Fruit fly (Drosophila melanogaster) whole organism, embryonic: ENCODE data around the gene Bsg.

ENCODE experiments used
- CG10431 ChIP-seq: fragments of 200-800 bp; sonication (Bioruptor generic); optimal IDR thresholded peaks from 3 replicates; lab custom pipeline; 2018; ENCODE audit warnings: missing biosample characterization, mild to moderate bottlenecking, missing genetic modification characterization
- CG10543 ChIP-seq: fragments of 200-800 bp; sonication (Bioruptor generic); optimal IDR thresholded peaks from 3 replicates; lab custom pipeline; 2017; ENCODE audit warnings: missing biosample characterization, mild to moderate bottlenecking, missing genetic modification characterization, moderate library complexity
- CG11398 ChIP-seq: fragments of 200-800 bp; sonication (Bioruptor generic); optimal IDR thresholded peaks from 2 replicates; lab custom pipeline; 2016; ENCODE audit warnings: missing biosample characterization, missing genetic modification characterization
- CG11560 ChIP-seq: fragments of 200-800 bp; sonication (Bioruptor generic); IDR thresholded peaks from 3 replicates; pipeline ENCODE4 v1.3.6; 2022; ENCODE audit warnings: missing biosample characterization, missing genetic modification characterization
- CG11696 ChIP-seq: fragments of 200-800 bp; sonication (Bioruptor generic); IDR thresholded peaks from 2 replicates; pipeline ENCODE4 v1.3.6; 2022; ENCODE audit warnings: missing biosample characterization, missing genetic modification characterization
- CG12104 ChIP-seq: fragments of 200-800 bp; sonication (Bioruptor generic); optimal IDR thresholded peaks from 3 replicates; lab custom pipeline; 2016; ENCODE audit warnings: missing biosample characterization, missing genetic modification characterization
- CG12299 ChIP-seq: fragments of 200-800 bp; sonication (Bioruptor generic); optimal IDR thresholded peaks from 2 replicates; lab custom pipeline; 2018; ENCODE audit warnings: missing biosample characterization, mild to moderate bottlenecking, missing genetic modification characterization
- CG13775 ChIP-seq: fragments of 200-800 bp; sonication (Bioruptor generic); optimal IDR thresholded peaks from 3 replicates; lab custom pipeline; 2017; ENCODE audit warnings: missing biosample characterization, mild to moderate bottlenecking, missing genetic modification characterization
- CG14667 ChIP-seq: fragments of 200-800 bp; sonication (Bioruptor generic); IDR thresholded peaks from 2 replicates; pipeline ENCODE4 v1.3.6; 2022; ENCODE audit warnings: missing biosample characterization, missing genetic modification characterization
- CG15514 ChIP-seq: fragments of 200-800 bp; sonication (Bioruptor generic); optimal IDR thresholded peaks from 3 replicates; lab custom pipeline; 2017; ENCODE audit warnings: missing biosample characterization, missing genetic modification characterization, mild to moderate bottlenecking, moderate library complexity, missing genetic modification reagents
- CG17802 ChIP-seq: fragments of 200-800 bp; sonication (Bioruptor generic); optimal IDR thresholded peaks from 2 replicates; lab custom pipeline; 2018; ENCODE audit warnings: missing biosample characterization, mild to moderate bottlenecking, missing genetic modification characterization, moderate library complexity
- CG3847 ChIP-seq: fragments of 200-800 bp; sonication (Bioruptor generic); IDR thresholded peaks from 2 replicates; pipeline ENCODE4 v1.3.6; 2022; ENCODE audit warnings: missing biosample characterization, missing genetic modification characterization
- CG3995 ChIP-seq: fragments of 200-800 bp; sonication (Bioruptor generic); optimal IDR thresholded peaks from 3 replicates; lab custom pipeline; 2016; ENCODE audit warnings: missing biosample characterization, missing genetic modification characterization
- CG4404 ChIP-seq: fragments of 200-800 bp; sonication (Bioruptor generic); IDR thresholded peaks from 2 replicates; pipeline ENCODE4 v1.3.6; 2022; ENCODE audit warnings: missing biosample characterization, missing genetic modification characterization
- CG6765 ChIP-seq: fragments of 200-800 bp; sonication (Bioruptor generic); optimal IDR thresholded peaks from 3 replicates; lab custom pipeline; 2017; ENCODE audit warnings: missing biosample characterization, mild to moderate bottlenecking, missing genetic modification characterization
- CG7839 ChIP-seq: fragments of 200-800 bp; sonication (Bioruptor generic); optimal IDR thresholded peaks from 3 replicates; lab custom pipeline; 2018; ENCODE audit warnings: missing biosample characterization, mild to moderate bottlenecking, missing genetic modification characterization, moderate library complexity
- CG8290 ChIP-seq, 3 experiments: fragments of 200-800 bp; sonication (Bioruptor generic); optimal IDR thresholded peaks; 2 replicates each; lab custom pipeline; 2016 to 2019; ENCODE audit warnings: missing biosample characterization in 3 of 3, missing genetic modification characterization in 3 of 3, mild to moderate bottlenecking in 2 of 3, moderate library complexity in 1 of 3
- CG8359 ChIP-seq: fragments of 200-800 bp; sonication (Bioruptor generic); optimal IDR thresholded peaks from 2 replicates; lab custom pipeline; 2017; ENCODE audit warnings: missing biosample characterization, mild to moderate bottlenecking, missing genetic modification characterization, borderline replicate concordance
- CG8765 ChIP-seq: fragments of 200-800 bp; sonication (Bioruptor generic); IDR thresholded peaks from 2 replicates; pipeline ENCODE4 v1.3.6; 2022; ENCODE audit warnings: missing biosample characterization, missing genetic modification characterization
- CG9797 ChIP-seq: fragments of 200-800 bp; sonication (Bioruptor generic); optimal IDR thresholded peaks from 3 replicates; lab custom pipeline; 2018; ENCODE audit warnings: missing biosample characterization, mild to moderate bottlenecking, missing genetic modification characterization
- D ChIP-seq, 2 experiments: fragments of 200-800 bp in 1 of 2; fragments of >200 bp in 1 of 2; sonication (Bioruptor generic) in 1 of 2; optimal IDR thresholded peaks; 2 replicates in 1 of 2; 3 replicates in 1 of 2; lab custom pipeline; 2017; ENCODE audit warnings: mild to moderate bottlenecking in 1 of 2, missing biosample characterization in 1 of 2, missing genetic modification characterization in 1 of 2, missing genetic modification reagents in 1 of 2
- Dbx ChIP-seq: fragments of 200-800 bp; sonication (Bioruptor generic); IDR thresholded peaks from 3 replicates; pipeline ENCODE4 v1.3.6; 2022; ENCODE audit warnings: missing biosample characterization, missing genetic modification characterization
- Dip2 ChIP-seq: fragments of 200-800 bp; sonication (Bioruptor generic); IDR thresholded peaks from 2 replicates; pipeline ENCODE4 v1.3.6; 2022; ENCODE audit warnings: missing biosample characterization, missing genetic modification characterization
- Ets65A ChIP-seq: fragments of 200-800 bp; sonication (Bioruptor generic); peaks from one replicate; lab custom pipeline; 2016; ENCODE audit warnings: missing biosample characterization, missing genetic modification characterization
- Ets97D ChIP-seq: fragments of 200-800 bp; sonication (Bioruptor generic); optimal IDR thresholded peaks from 3 replicates; lab custom pipeline; 2016; ENCODE audit warnings: missing biosample characterization, missing genetic modification characterization
- H2.0 ChIP-seq: fragments of 200-800 bp; sonication (Bioruptor generic); IDR thresholded peaks from 2 replicates; pipeline ENCODE4 v1.3.6; 2022; ENCODE audit warnings: missing biosample characterization, missing genetic modification characterization
- HmgZ ChIP-seq: fragments of 200-800 bp; sonication (Bioruptor generic); optimal IDR thresholded peaks from 2 replicates; lab custom pipeline; 2018; ENCODE audit warnings: missing biosample characterization, mild to moderate bottlenecking, missing genetic modification characterization
- Hmx ChIP-seq: fragments of 200-800 bp; sonication (Bioruptor generic); optimal IDR thresholded peaks from 2 replicates; lab custom pipeline; 2016; ENCODE audit warnings: missing biosample characterization, missing genetic modification characterization
- NK7.1 ChIP-seq: fragments of 200-800 bp; sonication (Bioruptor generic); optimal IDR thresholded peaks from 3 replicates; lab custom pipeline; 2016; ENCODE audit warnings: missing biosample characterization, missing genetic modification characterization
- PHDP ChIP-seq: fragments of 200-800 bp; sonication (Bioruptor generic); optimal IDR thresholded peaks from 3 replicates; lab custom pipeline; 2018; ENCODE audit warnings: missing biosample characterization, mild to moderate bottlenecking, missing genetic modification characterization, moderate library complexity
- Sry-β ChIP-seq: fragments of 200-800 bp; sonication (Bioruptor generic); optimal IDR thresholded peaks from 2 replicates; lab custom pipeline; 2018; ENCODE audit warnings: missing biosample characterization, mild to moderate bottlenecking, missing genetic modification characterization, moderate library complexity
- Sry-δ ChIP-seq: fragments of 200-800 bp; sonication (Bioruptor generic); optimal IDR thresholded peaks from 2 replicates; lab custom pipeline; 2016; ENCODE audit warnings: missing biosample characterization, missing genetic modification characterization
- Taf1 ChIP-seq: fragments of 200-800 bp; sonication (Bioruptor generic); IDR thresholded peaks from 2 replicates; pipeline ENCODE4 v1.3.6; 2022; ENCODE audit warnings: missing biosample characterization, missing genetic modification characterization
- bcd ChIP-seq: fragments of 200-800 bp; sonication (Bioruptor generic); optimal IDR thresholded peaks from 2 replicates; lab custom pipeline; 2017; ENCODE audit warnings: missing biosample characterization, mild to moderate bottlenecking, missing genetic modification characterization
- cad ChIP-seq: fragments of >200 bp; optimal IDR thresholded peaks from 2 replicates; lab custom pipeline; 2017; ENCODE audit warnings: missing biosample characterization, missing genetic modification characterization
- crol ChIP-seq: fragments of 200-800 bp; sonication (Bioruptor generic); IDR thresholded peaks from 2 replicates; pipeline ENCODE4 v1.3.6; 2022; ENCODE audit warnings: missing biosample characterization, missing genetic modification characterization
- dimm ChIP-seq: fragments of 200-800 bp; sonication (Bioruptor generic); IDR thresholded peaks from 2 replicates; pipeline ENCODE4 v1.3.6; 2022; ENCODE audit warnings: missing biosample characterization, missing genetic modification characterization
- gsb ChIP-seq: fragments of 200-800 bp; sonication (Bioruptor generic); IDR thresholded peaks from 2 replicates; pipeline ENCODE4 v1.3.6; 2022; ENCODE audit warnings: missing biosample characterization, missing genetic modification characterization
- kay ChIP-seq: fragments of 200-800 bp; sonication (Bioruptor generic); optimal IDR thresholded peaks from 2 replicates; lab custom pipeline; 2016; ENCODE audit warnings: missing biosample characterization, missing genetic modification characterization
- mirr ChIP-seq: fragments of 200-800 bp; sonication (Bioruptor generic); optimal IDR thresholded peaks from 3 replicates; lab custom pipeline; 2018; ENCODE audit warnings: missing biosample characterization, mild to moderate bottlenecking, missing genetic modification characterization
- nmo ChIP-seq: fragments of 200-800 bp; sonication (Bioruptor generic); optimal IDR thresholded peaks from 2 replicates; lab custom pipeline; 2018; ENCODE audit warnings: missing biosample characterization, mild to moderate bottlenecking, missing genetic modification characterization, moderate library complexity
- pho ChIP-seq: fragments of 200-800 bp; sonication (Bioruptor generic); optimal IDR thresholded peaks from 2 replicates; lab custom pipeline; 2016; ENCODE audit warnings: missing biosample characterization, missing genetic modification characterization
- pita ChIP-seq: fragments of 200-800 bp; sonication (Bioruptor generic); optimal IDR thresholded peaks from 2 replicates; lab custom pipeline; 2017; ENCODE audit warnings: missing biosample characterization, mild to moderate bottlenecking, missing genetic modification characterization
- sd ChIP-seq: fragments of 200-800 bp; sonication (Bioruptor generic); optimal IDR thresholded peaks from 3 replicates; lab custom pipeline; 2018; ENCODE audit warnings: missing biosample characterization, mild to moderate bottlenecking, missing genetic modification characterization, moderate library complexity
- sens-2 ChIP-seq: fragments of 200-800 bp; sonication (Bioruptor generic); IDR thresholded peaks from 2 replicates; pipeline ENCODE4 v1.3.6; 2022; ENCODE audit warnings: missing biosample characterization, missing genetic modification characterization
- stwl ChIP-seq: fragments of 200-800 bp; sonication (Bioruptor generic); optimal IDR thresholded peaks from 3 replicates; lab custom pipeline; 2018; ENCODE audit warnings: missing biosample characterization, mild to moderate bottlenecking, missing genetic modification characterization, moderate library complexity
- tin ChIP-seq: fragments of 200-800 bp; sonication (Bioruptor generic); optimal IDR thresholded peaks from 3 replicates; lab custom pipeline; 2016; ENCODE audit warnings: missing biosample characterization, missing genetic modification characterization
- trem ChIP-seq: fragments of 200-800 bp; optimal IDR thresholded peaks from 3 replicates; lab custom pipeline; 2019; ENCODE audit warnings: missing biosample characterization, mild to moderate bottlenecking, missing genetic modification characterization, moderate library complexity
- usp ChIP-seq: fragments of >200 bp; optimal IDR thresholded peaks from 2 replicates; lab custom pipeline; 2017; ENCODE audit warnings: missing biosample characterization, missing genetic modification characterization
- zen ChIP-seq: fragments of 200-800 bp; sonication (Bioruptor generic); optimal IDR thresholded peaks from 3 replicates; lab custom pipeline; 2018; ENCODE audit warnings: missing biosample characterization, mild to moderate bottlenecking, missing genetic modification characterization, moderate library complexity

Gene Bsg

dm6 chr2L:8086736-8087467, 3.7 kb downstream of the Bsg start (continued):
- no peak for TF ChIP-seq Ets65A (GFP tag; lab: Kevin White, UChicago)
- no peak for TF ChIP-seq CG11398 (GFP tag; lab: Kevin White, UChicago)
- TF ChIP-seq CG3995 (GFP tag; lab: Kevin White, UChicago): no peak
- no peak for TF ChIP-seq dimm (GFP tag; lab: Robert Waterston, UW)
- TF ChIP-seq Hmx (GFP tag; lab: Kevin White, UChicago): no peak
- no peak for TF ChIP-seq CG6765 (GFP tag; lab: Kevin White, UChicago)
- TF ChIP-seq nmo (GFP tag; lab: Kevin White, UChicago): no peak
- no peak for TF ChIP-seq CG12104 (GFP tag; lab: Kevin White, UChicago)
- TF ChIP-seq pita: no peak
- no peak for TF ChIP-seq sens-2 (GFP tag; lab: Robert Waterston, UW)
- TF ChIP-seq Sry-β: peak; percentile 82
- TF ChIP-seq bcd (GFP tag; lab: Kevin White, UChicago): no peak
- TF ChIP-seq Dip2: no peak
- TF ChIP-seq CG14667 (GFP tag; lab: Robert Waterston, UW): no peak
- no peak for TF ChIP-seq CG11696 (GFP tag; lab: Robert Waterston, UW)
- TF ChIP-seq CG11560 (tag; lab: Robert Waterston, UW): no peak
- no peak for TF ChIP-seq CG13775 (GFP tag; lab: Kevin White, UChicago)
- TF ChIP-seq CG8290 (GFP tag; optimal IDR thresholded peaks at IDR 0.05; lab: Kevin White, UChicago): no peak
- peak in 1 of 2 experiments; percentile 53 for TF ChIP-seq CG8290 (tag; optimal IDR thresholded peaks at IDR 0.05; lab: Kevin White, UChicago)
- TF ChIP-seq sd (tag; lab: Kevin White, UChicago): peak; percentile 61
- TF ChIP-seq CG4404 (GFP tag; lab: Robert Waterston, UW): no peak
- TF ChIP-seq Dbx (GFP tag; lab: Robert Waterston, UW): 0 out of 3 replicates have a peak, but pooled peaks have one; percentile 5
- TF ChIP-seq stwl (tag; lab: Kevin White, UChicago): no peak
- TF ChIP-seq tin (GFP tag; lab: Kevin White, UChicago): no peak
- peak; percentile 90 for TF ChIP-seq CG10543
- no peak for TF ChIP-seq CG10431 (GFP tag; lab: Kevin White, UChicago)
- TF ChIP-seq pho (GFP tag; lab: Kevin White, UChicago): no peak
- TF ChIP-seq Taf1 (GFP tag; lab: Robert Waterston, UW): 0 out of 2 replicates have a peak, but pooled peaks have one; percentile 10
- no peak for TF ChIP-seq CG8359 (GFP tag; lab: Kevin White, UChicago)
- TF ChIP-seq NK7.1 (GFP tag; lab: Kevin White, UChicago): no peak
- TF ChIP-seq Sry-δ (GFP tag; lab: Kevin White, UChicago): no peak
- TF ChIP-seq CG3847 (GFP tag; lab: Robert Waterston, UW): 0 out of 2 replicates have a peak, but pooled peaks have one; percentile 8
- no peak for TF ChIP-seq trem
- no peak for TF ChIP-seq CG12299 (tag; lab: Kevin White, UChicago)
- TF ChIP-seq CG9797 (GFP tag; lab: Kevin White, UChicago): no peak
- no peak for TF ChIP-seq PHDP (tag; lab: Kevin White, UChicago)
- TF ChIP-seq kay (GFP tag; lab: Kevin White, UChicago): no peak
- no peak for TF ChIP-seq gsb (GFP tag; lab: Robert Waterston, UW)
- TF ChIP-seq H2.0 (GFP tag; lab: Robert Waterston, UW): no peak
- peak; percentile 53; the same call in 1 of the 2 replicates for TF ChIP-seq crol
- TF ChIP-seq HmgZ (tag; lab: Kevin White, UChicago): peak; percentile 17
- no peak for TF ChIP-seq CG15514
- TF ChIP-seq CG7839: peak; percentile 38
- TF ChIP-seq usp: no peak
- no peak for TF ChIP-seq CG8765 (GFP tag; lab: Robert Waterston, UW)
- TF ChIP-seq mirr (GFP tag; lab: Kevin White, UChicago): peak; percentile 32
- TF ChIP-seq Ets97D: no peak
- TF ChIP-seq D (optimal IDR thresholded peaks at IDR 0.05; lab: Kevin White, UChicago): no peak
- TF ChIP-seq D (GFP tag; optimal IDR thresholded peaks at IDR 0.05; lab: Kevin White, UChicago): no peak
- no peak for TF ChIP-seq cad
- TF ChIP-seq zen (tag; lab: Kevin White, UChicago): no peak
- no peak for TF ChIP-seq CG17802
